Fruit fly (Drosophila melanogaster): Measurements from ENCODE around the gene CG8833.
A peak's percentile ranks its signal among the peaks of the same experiment; 100 is the strongest.

The CG8833 gene

DNA sequence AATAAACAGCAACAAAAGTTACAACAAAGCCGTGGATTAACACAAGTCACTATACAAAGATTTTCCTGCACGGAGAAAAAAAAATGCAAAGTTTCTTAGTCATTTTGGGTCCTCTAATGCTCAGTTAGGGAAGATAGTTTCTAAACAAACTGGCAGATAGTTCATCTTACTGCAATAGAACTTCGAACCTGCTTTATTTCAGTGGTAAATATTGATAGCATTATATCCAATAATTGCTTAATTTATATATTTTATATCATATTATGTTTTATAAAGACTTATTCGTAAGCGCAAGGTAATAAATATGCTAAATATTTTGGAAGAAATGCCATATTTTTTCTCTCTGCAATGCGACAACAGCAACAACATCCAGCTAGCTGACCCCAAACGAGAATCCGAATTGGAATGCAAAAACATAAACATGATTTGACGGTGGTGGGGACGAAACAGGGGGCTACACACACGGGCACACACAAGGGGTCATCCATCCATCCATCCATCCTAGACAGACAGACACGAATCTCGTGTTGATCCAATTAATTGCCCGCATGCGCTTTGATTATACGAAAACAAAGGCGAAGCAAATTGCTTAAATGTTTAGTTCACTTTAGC lies 17.0 kb downstream of the CG8833 start:
- TF ChIP-seq CG34367 (tag; optimal IDR thresholded peaks at IDR 0.05): no peak
- TF ChIP-seq CG10348 (GFP tag; IDR thresholded peaks at IDR 0.05): no peak
- no peak for TF ChIP-seq D1 (tag; optimal IDR thresholded peaks at IDR 0.05)
- peak; percentile 56 for TF ChIP-seq CG32121 (GFP tag; IDR thresholded peaks at IDR 0.05)
- peak; percentile 40 for TF ChIP-seq CG14655 (GFP tag; optimal IDR thresholded peaks at IDR 0.05)
- no peak for TF ChIP-seq gl (tag; optimal IDR thresholded peaks at IDR 0.05)
- TF ChIP-seq rn (GFP tag; IDR thresholded peaks at IDR 0.05): no peak
- no peak for TF ChIP-seq CG15710 (tag; optimal IDR thresholded peaks at IDR 0.05)
- peak; percentile 48; the same call in 1 of the 2 replicates for TF ChIP-seq Ets98B (GFP tag; IDR thresholded peaks at IDR 0.05)
- peak; percentile 17 for TF ChIP-seq CG8301 (tag; optimal IDR thresholded peaks at IDR 0.05)
- TF ChIP-seq CG13204 (GFP tag; optimal IDR thresholded peaks at IDR 0.05): no peak
- no peak for TF ChIP-seq CG8159 (tag; optimal IDR thresholded peaks at IDR 0.05)
- TF ChIP-seq CG9948 (tag; optimal IDR thresholded peaks at IDR 0.05): peak; percentile 9
- no peak; the same call in 2 of the 3 replicates for TF ChIP-seq fd96Ca (GFP tag; IDR thresholded peaks at IDR 0.05)
- TF ChIP-seq CG4496 (GFP tag; IDR thresholded peaks at IDR 0.05): peak; percentile 37; the same call in 1 of the 3 replicates
- TF ChIP-seq Pif1A (GFP tag; optimal IDR thresholded peaks at IDR 0.05): no peak
- no peak for TF ChIP-seq EcR (GFP tag; optimal IDR thresholded peaks at IDR 0.05)

DNA sequence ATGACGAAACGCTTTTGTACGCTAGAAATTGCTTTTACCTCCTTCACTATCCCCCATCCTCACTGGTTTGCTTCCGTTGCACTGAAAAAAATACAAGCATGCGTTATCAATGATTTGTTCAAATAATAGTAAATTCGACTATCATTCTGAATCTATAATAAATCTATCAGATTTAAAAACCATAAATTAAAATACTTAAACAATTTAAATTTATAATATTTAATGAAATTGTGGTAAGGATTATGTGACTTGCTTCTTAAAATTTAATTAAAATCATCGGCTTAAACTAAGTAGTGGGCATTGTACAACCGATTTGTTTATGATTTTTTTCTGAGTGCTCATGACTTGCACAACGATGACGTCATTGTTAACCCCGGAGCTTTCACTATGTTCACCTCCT lies 23.3 kb downstream of the CG8833 start:
- TF ChIP-seq Pif1B (GFP tag; optimal IDR thresholded peaks at IDR 0.05) (no peak), CG14655 (GFP tag; optimal IDR thresholded peaks at IDR 0.05) (peak; percentile 43), CG32121 (GFP tag; IDR thresholded peaks at IDR 0.05) (no peak), CG15710 (tag; optimal IDR thresholded peaks at IDR 0.05) (peak; percentile 13), CG8159 (tag; optimal IDR thresholded peaks at IDR 0.05) (peak; percentile 35), CG8301 (tag; optimal IDR thresholded peaks at IDR 0.05) (peak; percentile 24)

- TF ChIP-seq Pif1A (GFP tag; optimal IDR thresholded peaks at IDR 0.05): no peak
- no peak for TF ChIP-seq rn (GFP tag; IDR thresholded peaks at IDR 0.05)
- TF ChIP-seq EcR (GFP tag; optimal IDR thresholded peaks at IDR 0.05): no peak
- TF ChIP-seq CG10348 (GFP tag; IDR thresholded peaks at IDR 0.05): no peak
- TF ChIP-seq D1 (tag; optimal IDR thresholded peaks at IDR 0.05): no peak
Measured at dm6 chr3L:13904426-13904825, 24.4 kb downstream of the CG8833 start.

DNA sequence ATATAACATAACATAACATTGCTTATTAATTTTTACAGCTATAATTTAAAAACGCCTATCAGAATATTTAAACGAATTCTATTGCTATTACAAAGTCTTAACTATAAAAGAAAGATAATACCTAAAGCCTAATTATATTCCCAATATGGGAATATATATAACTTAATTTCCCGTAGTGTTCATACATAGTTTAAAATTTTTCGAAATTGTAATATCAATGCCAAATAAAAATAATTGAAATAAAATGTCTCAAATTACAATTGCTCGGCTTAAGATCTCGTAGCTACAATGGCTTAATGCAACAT lies 24.8 kb downstream of the CG8833 start:
- TF ChIP-seq CG13204 (GFP tag; optimal IDR thresholded peaks at IDR 0.05) (no peak), CG14655 (GFP tag; optimal IDR thresholded peaks at IDR 0.05) (peak; percentile 12), CG8159 (tag; optimal IDR thresholded peaks at IDR 0.05) (peak; percentile 34), CG12605 (GFP tag; IDR thresholded peaks at IDR 0.05) (no peak), CG9948 (tag; optimal IDR thresholded peaks at IDR 0.05) (peak; percentile 27)

DNA sequence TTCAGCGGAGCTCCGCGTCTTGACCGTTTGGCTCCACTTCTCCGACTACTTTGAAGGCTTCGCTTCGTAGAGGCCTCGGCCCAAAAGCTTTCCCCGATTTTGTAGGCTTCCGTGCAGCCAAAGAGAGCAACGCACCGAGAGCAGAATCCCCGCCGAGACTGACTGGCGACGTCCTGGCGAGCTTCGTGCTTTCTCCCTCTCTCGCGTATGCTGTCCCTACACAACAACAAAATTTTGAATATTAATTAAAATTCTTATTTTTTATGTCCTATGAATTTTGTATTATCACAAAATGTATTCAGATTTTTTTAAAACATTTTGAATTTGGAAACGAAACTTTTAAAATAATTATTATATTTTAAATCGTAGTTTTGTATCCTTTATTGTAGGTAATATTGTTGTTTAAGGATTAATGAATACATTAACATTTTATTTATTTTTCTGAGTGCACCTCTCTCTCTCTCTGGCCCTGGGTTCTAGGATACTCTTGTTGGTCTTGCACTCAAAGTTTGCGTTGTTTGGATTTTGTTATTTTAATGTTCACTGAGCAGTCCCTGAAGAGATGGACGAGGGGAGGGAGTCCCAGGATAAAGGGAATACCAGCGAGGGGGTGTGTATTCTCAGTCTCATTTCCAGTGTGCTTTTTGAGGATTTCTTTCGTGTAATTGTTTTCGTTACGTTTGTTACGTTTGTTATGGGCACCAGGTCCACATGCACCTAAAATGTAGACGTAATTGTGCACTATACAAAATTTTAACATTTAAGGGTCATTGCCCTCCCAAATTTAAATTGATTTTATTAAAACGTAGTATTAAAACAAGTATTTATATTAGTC lies 25.4 kb downstream of the CG8833 start, which contains the start of gene dysc:
TSS of gene dysc (minus strand) at position 51 of the 835 bp plus-strand sequence.
- TF ChIP-seq CG4496 (GFP tag; IDR thresholded peaks at IDR 0.05) (no peak), CG8301 (tag; optimal IDR thresholded peaks at IDR 0.05) (no peak), CG10348 (GFP tag; IDR thresholded peaks at IDR 0.05) (no peak), D1 (tag; optimal IDR thresholded peaks at IDR 0.05) (no peak), CG8159 (tag; optimal IDR thresholded peaks at IDR 0.05) (peak; percentile 53), Pif1A (GFP tag; optimal IDR thresholded peaks at IDR 0.05) (no peak), Snoo (tag; optimal IDR thresholded peaks at IDR 0.05) (no peak), fd96Ca (GFP tag; IDR thresholded peaks at IDR 0.05) (no peak), CG17806 (tag; optimal IDR thresholded peaks at IDR 0.05) (no peak), EcR (GFP tag; optimal IDR thresholded peaks at IDR 0.05) (no peak), CG9948 (tag; optimal IDR thresholded peaks at IDR 0.05) (peak; percentile 2), CG15710 (tag; optimal IDR thresholded peaks at IDR 0.05) (peak; percentile 21), Pif1B (GFP tag; optimal IDR thresholded peaks at IDR 0.05) (no peak), CG32121 (GFP tag; IDR thresholded peaks at IDR 0.05) (no peak), gl (tag; optimal IDR thresholded peaks at IDR 0.05) (no peak), CG34367 (tag; optimal IDR thresholded peaks at IDR 0.05) (no peak)

dm6 chr3L:13900635-13901034 lies 28.2 kb downstream of the CG8833 start:
- TF ChIP-seq Ets98B (GFP tag; IDR thresholded peaks at IDR 0.05): no peak
- TF ChIP-seq CG13204 (GFP tag; optimal IDR thresholded peaks at IDR 0.05): no peak
- TF ChIP-seq CG17806 (tag; optimal IDR thresholded peaks at IDR 0.05): no peak
- peak; percentile 48; the same call in 1 of the 3 replicates for TF ChIP-seq CG4496 (GFP tag; IDR thresholded peaks at IDR 0.05)

DNA sequence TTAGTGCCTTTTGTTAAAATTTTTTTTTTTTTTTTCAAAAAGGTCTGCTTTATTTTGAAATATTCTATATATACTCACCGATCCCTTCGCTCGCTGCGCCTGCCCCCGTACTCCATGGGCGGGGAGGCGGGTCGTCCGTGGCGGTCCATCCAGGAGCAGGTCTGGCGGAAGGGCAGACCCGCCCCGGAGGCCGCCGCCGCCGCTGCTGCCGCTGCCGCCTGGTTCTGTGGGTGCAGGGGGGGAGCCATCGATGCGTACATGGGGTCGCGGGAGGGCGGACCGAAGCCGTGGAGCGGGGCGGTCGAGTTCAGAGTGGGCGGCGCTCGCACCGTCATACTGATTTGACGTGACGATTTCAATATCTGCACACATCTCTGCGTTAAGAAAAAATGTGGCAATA lies 41.7 kb downstream of the CG8833 start:
- TF ChIP-seq EcR (GFP tag; optimal IDR thresholded peaks at IDR 0.05) (no peak), CG15710 (tag; optimal IDR thresholded peaks at IDR 0.05) (no peak), Ets98B (GFP tag; IDR thresholded peaks at IDR 0.05) (no peak), CG32121 (GFP tag; IDR thresholded peaks at IDR 0.05) (no peak), Pif1A (GFP tag; optimal IDR thresholded peaks at IDR 0.05) (no peak), gl (tag; optimal IDR thresholded peaks at IDR 0.05) (no peak), Snoo (tag; optimal IDR thresholded peaks at IDR 0.05) (no peak), CG4496 (GFP tag; IDR thresholded peaks at IDR 0.05) (no peak), rn (GFP tag; IDR thresholded peaks at IDR 0.05) (no peak), CG10348 (GFP tag; IDR thresholded peaks at IDR 0.05) (no peak), CG9948 (tag; optimal IDR thresholded peaks at IDR 0.05) (no peak)

Measured in whole organism, pupa.